Fruit fly (Drosophila melanogaster) whole organism, prepupa: ENCODE results near the gene CG14971.

Experiments
- Blimp-1 ChIP-seq: fragments of 200-800 bp; sonication (Bioruptor generic); optimal IDR thresholded peaks from 3 replicates; lab custom pipeline; 2017; ENCODE audit warnings: missing biosample characterization, missing genetic modification characterization, mild to moderate bottlenecking, moderate library complexity, missing genetic modification reagents
- CG10669 ChIP-seq: fragments of 200-800 bp; sonication (Bioruptor generic); optimal IDR thresholded peaks from 3 replicates; lab custom pipeline; 2018; ENCODE audit warnings: missing biosample characterization, mild to moderate bottlenecking, missing genetic modification characterization, moderate library complexity
- CG11294 ChIP-seq: fragments of 200-800 bp; sonication (Bioruptor generic); IDR thresholded peaks from 2 replicates; pipeline ENCODE4 v1.3.6; 2022; ENCODE audit warnings: missing biosample characterization, missing genetic modification characterization
- CG11762 ChIP-seq: fragments of 200-800 bp; sonication (Bioruptor generic); optimal IDR thresholded peaks from 3 replicates; lab custom pipeline; 2016; ENCODE audit warnings: missing biosample characterization, missing genetic modification characterization; ENCODE audit not compliant: insufficient read depth
- CG11902 ChIP-seq: fragments of 200-800 bp; sonication (Bioruptor generic); optimal IDR thresholded peaks from 3 replicates; lab custom pipeline; 2016; ENCODE audit warnings: missing biosample characterization, missing genetic modification characterization
- CG15336 ChIP-seq: fragments of 200-800 bp; sonication (Bioruptor generic); IDR thresholded peaks from 2 replicates; pipeline ENCODE4 v1.3.6; 2022; ENCODE audit warnings: missing biosample characterization, missing genetic modification characterization
- CG3032 ChIP-seq: fragments of 200-800 bp; optimal IDR thresholded peaks from 2 replicates; lab custom pipeline; 2019; ENCODE audit warnings: missing biosample characterization, mild to moderate bottlenecking, missing genetic modification characterization, moderate library complexity
- CG31627 ChIP-seq: fragments of 200-800 bp; sonication (Bioruptor generic); optimal IDR thresholded peaks from 3 replicates; lab custom pipeline; 2016; ENCODE audit warnings: missing biosample characterization, missing genetic modification characterization
- CG32006 ChIP-seq: fragments of 200-800 bp; sonication (Bioruptor generic); optimal IDR thresholded peaks from 3 replicates; lab custom pipeline; 2017; ENCODE audit warnings: missing biosample characterization, mild to moderate bottlenecking, missing genetic modification characterization
- CG4318 ChIP-seq: fragments of 200-800 bp; sonication (Bioruptor generic); optimal IDR thresholded peaks from 3 replicates; lab custom pipeline; 2017; ENCODE audit warnings: missing biosample characterization, mild to moderate bottlenecking, missing genetic modification characterization
- CG6163 ChIP-seq: fragments of 200-800 bp; sonication (Bioruptor generic); IDR thresholded peaks from 3 replicates; pipeline ENCODE4 v1.3.6; 2022; ENCODE audit warnings: missing biosample characterization, missing genetic modification characterization
- CG6276 ChIP-seq: fragments of 200-800 bp; sonication (Bioruptor generic); optimal IDR thresholded peaks from 2 replicates; lab custom pipeline; 2017; ENCODE audit warnings: missing biosample characterization, mild to moderate bottlenecking, missing genetic modification characterization
- CG6792 ChIP-seq: fragments of 200-800 bp; sonication (Bioruptor generic); optimal IDR thresholded peaks from 3 replicates; lab custom pipeline; 2016; ENCODE audit warnings: missing biosample characterization, missing genetic modification characterization
- CG6808 ChIP-seq: fragments of 200-800 bp; sonication (Bioruptor generic); optimal IDR thresholded peaks from 3 replicates; lab custom pipeline; 2017; ENCODE audit warnings: missing biosample characterization, missing genetic modification characterization, mild to moderate bottlenecking, moderate library complexity, missing genetic modification reagents
- CG6854 ChIP-seq: fragments of 200-800 bp; sonication (Bioruptor generic); optimal IDR thresholded peaks from 2 replicates; lab custom pipeline; 2017; ENCODE audit warnings: missing biosample characterization, mild to moderate bottlenecking, missing genetic modification characterization
- CG7368 ChIP-seq: fragments of 200-800 bp; sonication (Bioruptor generic); optimal IDR thresholded peaks from 3 replicates; lab custom pipeline; 2016; ENCODE audit warnings: missing biosample characterization, missing genetic modification characterization
- CG8119 ChIP-seq: fragments of 200-800 bp; sonication (Bioruptor generic); IDR thresholded peaks from 3 replicates; pipeline ENCODE4 v1.3.6; 2022; ENCODE audit warnings: missing biosample characterization, missing genetic modification characterization
- CG8319 ChIP-seq: fragments of 200-800 bp; sonication (Bioruptor generic); optimal IDR thresholded peaks from 3 replicates; lab custom pipeline; 2016; ENCODE audit warnings: missing biosample characterization, missing genetic modification characterization
- CG9139 ChIP-seq: fragments of 200-800 bp; sonication (Bioruptor generic); optimal IDR thresholded peaks from 3 replicates; lab custom pipeline; 2017; ENCODE audit warnings: missing biosample characterization, mild to moderate bottlenecking, missing genetic modification characterization
- Eip75B ChIP-seq: fragments of 200-800 bp; sonication (Bioruptor generic); optimal IDR thresholded peaks from 3 replicates; lab custom pipeline; 2016; ENCODE audit warnings: missing biosample characterization, missing genetic modification characterization
- Eip78C ChIP-seq: fragments of 200-800 bp; sonication (Bioruptor generic); peaks from one replicate; lab custom pipeline; 2016; ENCODE audit warnings: missing biosample characterization, missing genetic modification characterization
- Eip93F ChIP-seq: fragments of 200-800 bp; sonication (Bioruptor generic); optimal IDR thresholded peaks from 2 replicates; lab custom pipeline; 2016; ENCODE audit warnings: missing biosample characterization, mild to moderate bottlenecking, missing genetic modification characterization
- Ets21C ChIP-seq: fragments of 200-800 bp; sonication (Bioruptor generic); optimal IDR thresholded peaks from 3 replicates; lab custom pipeline; 2016; ENCODE audit warnings: missing biosample characterization, missing genetic modification characterization
- Ets96B ChIP-seq: fragments of 200-800 bp; optimal IDR thresholded peaks from 2 replicates; lab custom pipeline; 2019; ENCODE audit warnings: missing biosample characterization, mild to moderate bottlenecking, missing genetic modification characterization, moderate library complexity
- Gug ChIP-seq: fragments of 200-800 bp; sonication (Bioruptor generic); IDR thresholded peaks from 2 replicates; pipeline ENCODE4 v1.3.6; 2022; ENCODE audit warnings: missing biosample characterization, missing genetic modification characterization
- Hr38 ChIP-seq: sonication (Bioruptor generic); optimal IDR thresholded peaks from 2 replicates; lab custom pipeline; 2016; ENCODE audit warnings: missing biosample characterization, missing genetic modification characterization
- Hr39 ChIP-seq: fragments of 200-800 bp; sonication (Bioruptor generic); optimal IDR thresholded peaks from 2 replicates; lab custom pipeline; 2016; ENCODE audit warnings: missing biosample characterization, missing genetic modification characterization
- Hr4 ChIP-seq: fragments of 200-800 bp; sonication (Bioruptor generic); optimal IDR thresholded peaks from 3 replicates; lab custom pipeline; 2016; ENCODE audit warnings: missing biosample characterization, missing genetic modification characterization
- Lpt ChIP-seq: fragments of 200-800 bp; sonication (Bioruptor generic); optimal IDR thresholded peaks from 3 replicates; lab custom pipeline; 2016; ENCODE audit warnings: missing biosample characterization, missing genetic modification characterization
- Met ChIP-seq: fragments of 200-800 bp; sonication (Bioruptor generic); optimal IDR thresholded peaks from 3 replicates; lab custom pipeline; 2016; ENCODE audit warnings: missing biosample characterization, missing genetic modification characterization
- OdsH ChIP-seq: fragments of 200-800 bp; sonication (Bioruptor generic); optimal IDR thresholded peaks from 3 replicates; lab custom pipeline; 2016; ENCODE audit warnings: missing biosample characterization, missing genetic modification characterization
- Sox102F ChIP-seq: fragments of 200-800 bp; sonication (Bioruptor generic); optimal IDR thresholded peaks from 2 replicates; lab custom pipeline; 2016; ENCODE audit warnings: missing biosample characterization, mild to moderate bottlenecking, missing genetic modification characterization
- Sox14 ChIP-seq: fragments of 200-800 bp; sonication (Bioruptor generic); optimal IDR thresholded peaks from 3 replicates; lab custom pipeline; 2016; ENCODE audit warnings: missing biosample characterization, missing genetic modification characterization
- Sox15 ChIP-seq: fragments of 200-800 bp; sonication (Bioruptor generic); optimal IDR thresholded peaks from 3 replicates; lab custom pipeline; 2016; ENCODE audit warnings: missing biosample characterization, missing genetic modification characterization
- achi ChIP-seq: fragments of 200-800 bp; sonication (Bioruptor generic); optimal IDR thresholded peaks from 3 replicates; lab custom pipeline; 2016; ENCODE audit warnings: missing biosample characterization, missing genetic modification characterization
- acj6 ChIP-seq: fragments of 200-800 bp; sonication (Bioruptor generic); optimal IDR thresholded peaks from 3 replicates; lab custom pipeline; 2016; ENCODE audit warnings: missing biosample characterization, missing genetic modification characterization
- cyc ChIP-seq: fragments of 200-800 bp; sonication (Bioruptor generic); optimal IDR thresholded peaks from 3 replicates; lab custom pipeline; 2016; ENCODE audit warnings: missing biosample characterization, missing genetic modification characterization
- dac ChIP-seq: fragments of 200-800 bp; sonication (Bioruptor generic); optimal IDR thresholded peaks from 2 replicates; lab custom pipeline; 2017; ENCODE audit warnings: missing biosample characterization, mild to moderate bottlenecking, missing genetic modification characterization
- dsx ChIP-seq: fragments of 200-800 bp; optimal IDR thresholded peaks from 3 replicates; lab custom pipeline; 2019; ENCODE audit warnings: missing biosample characterization, mild to moderate bottlenecking, missing genetic modification characterization, moderate library complexity; ENCODE audit not compliant: poor library complexity, severe bottlenecking
- eg ChIP-seq: fragments of 200-800 bp; sonication (Bioruptor generic); IDR thresholded peaks from 3 replicates; pipeline ENCODE4 v1.3.6; 2022; ENCODE audit warnings: missing biosample characterization, missing genetic modification characterization
- esn ChIP-seq: fragments of 200-800 bp; sonication (Bioruptor generic); optimal IDR thresholded peaks from 2 replicates; lab custom pipeline; 2016; ENCODE audit warnings: missing biosample characterization, mild to moderate bottlenecking, missing genetic modification characterization, moderate library complexity
- fd59A ChIP-seq: fragments of 200-800 bp; sonication (Bioruptor generic); optimal IDR thresholded peaks from 2 replicates; lab custom pipeline; 2017; ENCODE audit warnings: missing biosample characterization, mild to moderate bottlenecking, missing genetic modification characterization, missing genetic modification reagents
- fkh ChIP-seq: fragments of 200-800 bp; sonication (Bioruptor generic); optimal IDR thresholded peaks from 3 replicates; lab custom pipeline; 2017; ENCODE audit warnings: missing biosample characterization, mild to moderate bottlenecking, missing genetic modification characterization, moderate library complexity
- lz ChIP-seq: fragments of 200-800 bp; sonication (Bioruptor generic); optimal IDR thresholded peaks from 3 replicates; lab custom pipeline; 2016; ENCODE audit warnings: missing biosample characterization, missing genetic modification characterization
- net ChIP-seq: fragments of 200-800 bp; sonication (Bioruptor generic); optimal IDR thresholded peaks from 3 replicates; lab custom pipeline; 2016; ENCODE audit warnings: missing biosample characterization, missing genetic modification characterization
- pdm3 ChIP-seq: fragments of 200-800 bp; sonication (Bioruptor generic); optimal IDR thresholded peaks from 3 replicates; lab custom pipeline; 2016; ENCODE audit warnings: missing biosample characterization, missing genetic modification characterization
- topi ChIP-seq: fragments of 200-800 bp; sonication (Bioruptor generic); optimal IDR thresholded peaks from 3 replicates; lab custom pipeline; 2016; ENCODE audit warnings: missing biosample characterization, missing genetic modification characterization
- vri ChIP-seq: fragments of 200-800 bp; sonication (Bioruptor generic); optimal IDR thresholded peaks from 3 replicates; lab custom pipeline; 2016; ENCODE audit warnings: missing biosample characterization, mild to moderate bottlenecking, missing genetic modification characterization

Gene CG14971

DNA sequence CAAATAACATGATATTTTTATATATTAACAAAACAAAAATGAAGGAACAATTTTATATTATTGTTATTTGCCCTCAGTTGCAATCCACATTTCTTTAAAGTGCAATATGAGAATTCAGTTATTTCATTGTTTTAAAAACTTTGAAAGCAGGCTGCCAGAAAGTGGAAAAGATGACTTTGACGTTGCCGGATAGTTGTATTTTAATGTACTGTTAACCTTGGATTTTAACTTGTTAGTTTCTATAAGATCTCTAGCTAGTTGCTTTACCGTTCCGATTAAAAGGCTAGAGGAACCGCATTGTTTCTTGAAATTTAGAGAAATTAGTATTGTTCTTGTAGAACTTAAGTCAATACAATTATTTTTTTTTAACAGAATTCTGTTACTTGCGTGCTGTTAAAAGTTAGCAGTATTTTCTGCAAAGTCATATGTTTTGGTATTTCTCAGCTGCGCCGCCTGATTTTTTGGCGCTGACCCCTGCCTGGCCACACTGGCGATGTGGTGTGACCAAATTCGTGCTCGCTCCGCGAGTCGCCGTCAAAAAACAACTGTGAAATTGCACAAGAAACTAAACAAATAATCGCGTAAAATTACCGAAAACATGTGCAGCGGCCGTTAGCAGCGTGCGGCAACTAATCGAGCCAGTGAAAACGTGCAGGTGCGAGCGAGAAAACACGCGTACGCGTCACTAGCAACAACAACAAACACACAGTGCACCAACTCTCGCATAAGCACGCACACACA is 44.3 kb upstream of the CG14971 start, which contains the start of gene Eip63E (continued):
- peak; percentile 76 for TF ChIP-seq fkh (GFP tag; lab: Kevin White, UChicago)
- no peak for TF ChIP-seq CG32006 (GFP tag; lab: Kevin White, UChicago)
- TF ChIP-seq CG11294 (GFP tag; lab: Robert Waterston, UW), result no peak
- peak; percentile 23 for TF ChIP-seq vri (GFP tag; lab: Kevin White, UChicago)
- no peak for TF ChIP-seq Ets21C (GFP tag; lab: Kevin White, UChicago)
- peak; percentile 41 for TF ChIP-seq CG6276
- 0 out of 2 replicates have a peak, but pooled peaks have one; percentile 30 for TF ChIP-seq CG15336 (GFP tag; lab: Robert Waterston, UW)
- TF ChIP-seq Eip75B (GFP tag; lab: Kevin White, UChicago), result no peak
- TF ChIP-seq esn (GFP tag; lab: Kevin White, UChicago), result no peak
- TF ChIP-seq Hr4 (GFP tag; lab: Kevin White, UChicago), result no peak
- TF ChIP-seq Hr38 (GFP tag; lab: Kevin White, UChicago), result no peak
- no peak for TF ChIP-seq CG6792 (GFP tag; lab: Kevin White, UChicago)
- TF ChIP-seq Ets96B (tag; lab: Kevin White, UChicago), result peak; percentile 13
- TF ChIP-seq dac, result no peak
- peak; percentile 1 for TF ChIP-seq achi (GFP tag; lab: Kevin White, UChicago)
- peak; percentile 51; the same call in 2 of the 3 replicates for TF ChIP-seq CG8119
- no peak for TF ChIP-seq Met
- TF ChIP-seq Eip78C (GFP tag; lab: Kevin White, UChicago), result peak; percentile 19
- no peak for TF ChIP-seq Sox102F (GFP tag; lab: Kevin White, UChicago)
- peak; percentile 6 for TF ChIP-seq CG10669
- TF ChIP-seq acj6, result no peak
- peak; percentile 12 for TF ChIP-seq CG7368 (GFP tag; lab: Kevin White, UChicago)
- TF ChIP-seq pdm3, result no peak
- no peak for TF ChIP-seq Sox15
- peak; percentile 22 for TF ChIP-seq CG3032 (tag; lab: Kevin White, UChicago)
- TF ChIP-seq CG4318 (GFP tag; lab: Kevin White, UChicago), result no peak
- TF ChIP-seq CG31627 (GFP tag; lab: Kevin White, UChicago), result no peak
- no peak for TF ChIP-seq fd59A (GFP tag; lab: Kevin White, UChicago)
- no peak for TF ChIP-seq CG8319 (GFP tag; lab: Kevin White, UChicago)
- no peak for TF ChIP-seq CG11902 (GFP tag; lab: Kevin White, UChicago)
- TF ChIP-seq Lpt (GFP tag; lab: Kevin White, UChicago), result no peak
- no peak for TF ChIP-seq Eip93F (GFP tag; lab: Kevin White, UChicago)
- peak; percentile 35 for TF ChIP-seq dsx (GFP tag; lab: Kevin White, UChicago)
- peak; percentile 25 for TF ChIP-seq Sox14 (GFP tag; lab: Kevin White, UChicago)

DNA sequence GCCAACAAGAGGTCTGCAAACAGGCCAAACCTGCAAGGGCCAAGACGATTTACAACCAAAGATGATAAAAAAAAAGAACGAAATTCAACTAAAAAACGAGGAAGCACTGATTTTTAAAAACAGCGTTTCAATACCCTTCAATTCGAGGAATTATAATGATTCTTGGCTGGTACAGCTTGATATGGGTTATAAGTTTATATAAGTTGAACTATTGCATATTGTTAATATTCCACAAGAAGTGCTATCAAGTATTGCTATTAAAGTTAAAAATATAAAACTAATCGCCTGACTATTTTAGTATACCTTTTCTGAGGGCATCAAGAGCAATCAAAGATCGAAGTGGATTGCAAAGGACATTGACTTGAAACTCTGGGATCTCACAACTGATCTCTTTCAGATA is 42.9 kb upstream of the CG14971 start:
- peak; percentile 77 for TF ChIP-seq CG6792 (GFP tag; lab: Kevin White, UChicago)
- peak; percentile 68 for TF ChIP-seq CG6808 (GFP tag; lab: Kevin White, UChicago)
- TF ChIP-seq fkh (GFP tag; lab: Kevin White, UChicago), result no peak
- peak; percentile 85 for TF ChIP-seq Hr39 (GFP tag; lab: Kevin White, UChicago)
- TF ChIP-seq OdsH (GFP tag; lab: Kevin White, UChicago), result peak; percentile 59
- peak; percentile 75 for TF ChIP-seq Eip75B (GFP tag; lab: Kevin White, UChicago)
- TF ChIP-seq CG32006 (GFP tag; lab: Kevin White, UChicago), result no peak
- TF ChIP-seq esn (GFP tag; lab: Kevin White, UChicago), result peak; percentile 89
- TF ChIP-seq CG11762 (GFP tag; lab: Kevin White, UChicago), result no peak
- TF ChIP-seq topi, result peak; percentile 87
- TF ChIP-seq CG6163 (GFP tag; lab: Robert Waterston, UW), result peak; percentile 80
- no peak for TF ChIP-seq CG9139 (GFP tag; lab: Kevin White, UChicago)
- TF ChIP-seq Eip78C (GFP tag; lab: Kevin White, UChicago), result peak; percentile 91
- TF ChIP-seq Met, result peak; percentile 89
- TF ChIP-seq Hr4 (GFP tag; lab: Kevin White, UChicago), result no peak
- peak; percentile 68 for TF ChIP-seq CG6854
- peak; percentile 57 for TF ChIP-seq Blimp-1 (GFP tag; lab: Kevin White, UChicago)
- peak; percentile 81 for TF ChIP-seq Eip93F (GFP tag; lab: Kevin White, UChicago)
- TF ChIP-seq lz, result peak; percentile 86
- TF ChIP-seq cyc (GFP tag; lab: Kevin White, UChicago), result peak; percentile 81
- no peak for TF ChIP-seq Gug (GFP tag; lab: Robert Waterston, UW)
- peak; percentile 27 for TF ChIP-seq net
- TF ChIP-seq Hr38 (GFP tag; lab: Kevin White, UChicago), result no peak
- peak; percentile 64 for TF ChIP-seq CG10669
- peak; percentile 84 for TF ChIP-seq Sox102F (GFP tag; lab: Kevin White, UChicago)
- TF ChIP-seq vri (GFP tag; lab: Kevin White, UChicago), result peak; percentile 81
- TF ChIP-seq dac, result no peak
- no peak for TF ChIP-seq eg
- peak; percentile 49 for TF ChIP-seq achi (GFP tag; lab: Kevin White, UChicago)
